Worm (Caenorhabditis elegans) whole organism, young adult: Measurements from ENCODE around the gene ZK381.62.

Experiments used
- B0336.3 ChIP-seq: fragments of 200-800 bp; sonication (Bioruptor generic); IDR thresholded peaks from 2 replicates; pipeline ENCODE4 v1.3.6; 2022; ENCODE audit warnings: missing genetic modification characterization, missing compliant biosample characterization
- C06A6.2 ChIP-seq: fragments of 200-800 bp; sonication (Bioruptor generic); conservative IDR thresholded peaks from 2 replicates; pipeline ENCODE4 v1.3.6; 2022; ENCODE audit warnings: missing genetic modification characterization, missing compliant biosample characterization
- F33H1.4 ChIP-seq: fragments of 200-800 bp; sonication (Bioruptor generic); IDR thresholded peaks from 2 replicates; pipeline ENCODE4 v1.3.6; 2022; ENCODE audit warnings: missing genetic modification reagents, missing genetic modification characterization, missing compliant biosample characterization
- F37B4.10 ChIP-seq: fragments of 200-800 bp; sonication (Bioruptor generic); IDR thresholded peaks from 2 replicates; pipeline ENCODE4 v1.3.6; 2022; ENCODE audit warnings: missing genetic modification characterization, missing compliant biosample characterization
- F49E8.2 ChIP-seq: sonication (generic microtip); optimal IDR thresholded peaks from 3 replicates; lab custom pipeline; 2017; ENCODE audit warnings: missing genetic modification characterization, mild to moderate bottlenecking, missing compliant biosample characterization, antibody characterized with exemption, moderate library complexity; ENCODE audit not compliant: insufficient read depth
- F55B11.4 ChIP-seq: sonication (generic microtip); optimal IDR thresholded peaks from 2 replicates; lab custom pipeline; 2016; ENCODE audit warnings: missing compliant biosample characterization, missing genetic modification characterization, borderline replicate concordance; ENCODE audit not compliant: insufficient read depth
- K11D2.4 ChIP-seq: fragments of 200-800 bp; sonication (Bioruptor generic); IDR thresholded peaks from 2 replicates; pipeline ENCODE4 v1.3.6; 2022; ENCODE audit warnings: missing genetic modification reagents, missing genetic modification characterization, missing compliant biosample characterization
- Y53G8AR.9 ChIP-seq: fragments of 200-800 bp; sonication (Bioruptor generic); conservative IDR thresholded peaks from 2 replicates; pipeline ENCODE4 v1.3.6; 2022; ENCODE audit warnings: missing genetic modification reagents, missing genetic modification characterization, missing compliant biosample characterization
- Y56A3A.18 ChIP-seq: fragments of 200-800 bp; sonication (Bioruptor generic); IDR thresholded peaks from 2 replicates; pipeline ENCODE4 v1.3.6; 2022; ENCODE audit warnings: missing genetic modification reagents, missing genetic modification characterization, missing compliant biosample characterization
- Y95B8A.8 ChIP-seq: fragments of 200-800 bp; sonication (Bioruptor generic); IDR thresholded peaks from 2 replicates; pipeline ENCODE4 v1.3.6; 2022; ENCODE audit warnings: missing genetic modification reagents, missing genetic modification characterization, missing compliant biosample characterization
- athp-1 ChIP-seq: sonication (generic microtip); optimal IDR thresholded peaks from 2 replicates; lab custom pipeline; 2017; ENCODE audit warnings: mild to moderate bottlenecking, missing genetic modification characterization, missing compliant biosample characterization
- attf-6 ChIP-seq: fragments of 200-800 bp; sonication (Bioruptor generic); IDR thresholded peaks from 2 replicates; pipeline ENCODE4 v1.3.6; 2022; ENCODE audit warnings: missing genetic modification reagents, missing genetic modification characterization, missing compliant biosample characterization
- cebp-2 ChIP-seq: fragments of 200-800 bp; sonication (Bioruptor generic); IDR thresholded peaks from 2 replicates; pipeline ENCODE4 v1.3.6; 2022; ENCODE audit warnings: missing genetic modification characterization, missing compliant biosample characterization
- ceh-100 ChIP-seq: fragments of 200-800 bp; sonication (Bioruptor generic); IDR thresholded peaks from 2 replicates; pipeline ENCODE4 v1.3.6; 2022; ENCODE audit warnings: missing genetic modification reagents, missing genetic modification characterization, missing compliant biosample characterization
- dpff-1 ChIP-seq: sonication (generic microtip); optimal IDR thresholded peaks from 2 replicates; lab custom pipeline; 2017; ENCODE audit warnings: mild to moderate bottlenecking, missing genetic modification characterization, missing compliant biosample characterization
- efl-1 ChIP-seq: fragments of 150-350 bp; optimal IDR thresholded peaks from 2 replicates; lab custom pipeline; 2014; ENCODE audit warnings: missing biosample characterization, missing genetic modification reagents, missing genetic modification characterization
- egrh-3 ChIP-seq: fragments of 200-800 bp; sonication (Bioruptor generic); IDR thresholded peaks from 2 replicates; pipeline ENCODE4 v1.3.6; 2022; ENCODE audit warnings: missing genetic modification reagents, missing genetic modification characterization, missing compliant biosample characterization
- ekl-4 ChIP-seq: fragments of 200-800 bp; sonication (Bioruptor generic); IDR thresholded peaks from 2 replicates; pipeline ENCODE4 v1.3.6; 2022; ENCODE audit warnings: missing genetic modification reagents, missing genetic modification characterization, missing compliant biosample characterization
- him-1 ChIP-seq: sonication (generic microtip); optimal IDR thresholded peaks from 2 replicates; lab custom pipeline; 2016; ENCODE audit warnings: missing genotype, missing genetic modification reagents, missing genetic modification characterization, missing compliant biosample characterization
- hmg-1.2 ChIP-seq: fragments of 200-800 bp; sonication (Bioruptor generic); IDR thresholded peaks from 2 replicates; pipeline ENCODE4 v1.3.6; 2022; ENCODE audit warnings: missing genetic modification reagents, missing genetic modification characterization, missing compliant biosample characterization
- hrde-1 ChIP-seq: sonication (generic microtip); optimal IDR thresholded peaks from 2 replicates; lab custom pipeline; 2016; ENCODE audit warnings: missing genetic modification characterization, mild to moderate bottlenecking, missing compliant biosample characterization, moderate library complexity, missing genotype, missing genetic modification reagents, borderline replicate concordance
- hsf-1 ChIP-seq: fragments of 200-800 bp; sonication (Bioruptor generic); IDR thresholded peaks from 2 replicates; pipeline ENCODE4 v1.3.6; 2022; ENCODE audit warnings: missing genetic modification reagents, missing genetic modification characterization, missing compliant biosample characterization
- let-607 ChIP-seq, 2 experiments: fragments of 200-800 bp in 1 of 2; sonication (Bioruptor generic) in 1 of 2; sonication (generic microtip) in 1 of 2; optimal IDR thresholded peaks; 2 replicates each; lab custom pipeline; 2016 to 2018; ENCODE audit warnings: mild to moderate bottlenecking in 2 of 2, missing compliant biosample characterization in 2 of 2, missing genetic modification characterization in 2 of 2, moderate library complexity in 2 of 2, missing genotype in 1 of 2
- lin-26 ChIP-seq: fragments of 200-800 bp; sonication (Bioruptor generic); IDR thresholded peaks from 2 replicates; pipeline ENCODE4 v1.3.6; 2022; ENCODE audit warnings: missing genetic modification reagents, missing genetic modification characterization, missing compliant biosample characterization
- lin-40 ChIP-seq: sonication (generic microtip); optimal IDR thresholded peaks from 2 replicates; lab custom pipeline; 2016; ENCODE audit warnings: missing genetic modification characterization, mild to moderate bottlenecking, missing compliant biosample characterization, missing genotype, missing genetic modification reagents
- lin-54 ChIP-seq: fragments of 200-800 bp; sonication (Bioruptor generic); optimal IDR thresholded peaks from 2 replicates; lab custom pipeline; 2018; ENCODE audit warnings: mild to moderate bottlenecking, missing genetic modification characterization, missing compliant biosample characterization
- lir-1 ChIP-seq: fragments of 200-800 bp; sonication (Bioruptor generic); conservative IDR thresholded peaks from 2 replicates; pipeline ENCODE4 v1.3.6; 2022; ENCODE audit warnings: missing genetic modification reagents, missing genetic modification characterization, missing compliant biosample characterization
- lsl-1 ChIP-seq: fragments of 200-800 bp; sonication (Bioruptor generic); optimal IDR thresholded peaks from 2 replicates; lab custom pipeline; 2018; ENCODE audit warnings: mild to moderate bottlenecking, missing genetic modification characterization, moderate library complexity, missing compliant biosample characterization
- lsy-27 ChIP-seq: sonication (generic microtip); optimal IDR thresholded peaks from 2 replicates; lab custom pipeline; 2017; ENCODE audit warnings: missing genetic modification characterization, mild to moderate bottlenecking, missing compliant biosample characterization, antibody characterized with exemption, missing genotype, borderline replicate concordance; ENCODE audit not compliant: insufficient read depth
- madf-3 ChIP-seq: fragments of 200-800 bp; sonication (Bioruptor generic); IDR thresholded peaks from 2 replicates; pipeline ENCODE4 v1.3.6; 2022; ENCODE audit warnings: missing genetic modification reagents, missing genetic modification characterization, missing compliant biosample characterization
- madf-6 ChIP-seq: fragments of 200-800 bp; sonication (Bioruptor generic); IDR thresholded peaks from 2 replicates; pipeline ENCODE4 v1.3.6; 2022; ENCODE audit warnings: missing genetic modification reagents, missing genetic modification characterization, missing compliant biosample characterization
- mcd-1 ChIP-seq: fragments of 200-800 bp; sonication (Bioruptor generic); IDR thresholded peaks from 2 replicates; pipeline ENCODE4 v1.3.6; 2022; ENCODE audit warnings: missing genetic modification reagents, missing genetic modification characterization, missing compliant biosample characterization
- mes-4 ChIP-seq: sonication (generic microtip); optimal IDR thresholded peaks from 2 replicates; lab custom pipeline; 2016; ENCODE audit warnings: missing genotype, missing genetic modification characterization, missing compliant biosample characterization
- nfya-1 ChIP-seq: sonication (generic microtip); optimal IDR thresholded peaks from 2 replicates; lab custom pipeline; 2017; ENCODE audit warnings: antibody characterized with exemption, missing compliant biosample characterization, missing genetic modification characterization, borderline replicate concordance; ENCODE audit not compliant: insufficient read depth
- nhr-120 ChIP-seq: fragments of 200-800 bp; sonication (Bioruptor generic); IDR thresholded peaks from 2 replicates; pipeline ENCODE4 v1.3.6; 2022; ENCODE audit warnings: missing genetic modification characterization, missing compliant biosample characterization
- pbrm-1 ChIP-seq: fragments of 200-800 bp; sonication (Bioruptor generic); IDR thresholded peaks from 2 replicates; pipeline ENCODE4 v1.3.6; 2022; ENCODE audit warnings: missing genetic modification reagents, missing genetic modification characterization, missing compliant biosample characterization
- rcor-1 ChIP-seq: fragments of 200-800 bp; sonication (Bioruptor generic); IDR thresholded peaks from 2 replicates; pipeline ENCODE4 v1.3.6; 2022; ENCODE audit warnings: missing genetic modification reagents, missing genetic modification characterization, missing compliant biosample characterization
- rec-8 ChIP-seq, 2 experiments: sonication (generic microtip); optimal IDR thresholded peaks; 2 replicates each; lab custom pipeline; 2016; ENCODE audit warnings: mild to moderate bottlenecking in 2 of 2, missing genetic modification characterization in 2 of 2, missing genetic modification reagents in 2 of 2, missing genotype in 2 of 2, missing biosample characterization in 1 of 2, missing compliant biosample characterization in 1 of 2, moderate library complexity in 1 of 2
- snpc-1.3 ChIP-seq: sonication (generic microtip); optimal IDR thresholded peaks from 2 replicates; lab custom pipeline; 2017; ENCODE audit warnings: missing genetic modification characterization, mild to moderate bottlenecking, missing compliant biosample characterization, antibody characterized with exemption, moderate library complexity, missing genotype, missing genetic modification reagents; ENCODE audit not compliant: insufficient read depth
- snpc-3.4 ChIP-seq: sonication (generic microtip); optimal IDR thresholded peaks from 2 replicates; lab custom pipeline; 2017; ENCODE audit warnings: missing genetic modification characterization, mild to moderate bottlenecking, missing compliant biosample characterization, antibody characterized with exemption, moderate library complexity, missing genotype, missing genetic modification reagents
- snpc-4 ChIP-seq, 5 experiments: fragments of 150-350 bp in 1 of 5; sonication (generic microtip) in 4 of 5; optimal IDR thresholded peaks; 2 replicates each; lab custom pipeline; 2014 to 2018; ENCODE audit warnings: missing genetic modification characterization in 5 of 5, missing biosample characterization in 3 of 5, antibody characterized with exemption in 2 of 5, mild to moderate bottlenecking in 2 of 5, missing compliant biosample characterization in 2 of 5, missing genotype in 2 of 5, moderate library complexity in 2 of 5, missing genetic modification reagents in 1 of 5
- somi-1 ChIP-seq: fragments of 200-800 bp; sonication (Bioruptor generic); optimal IDR thresholded peaks from 2 replicates; lab custom pipeline; 2018; ENCODE audit warnings: mild to moderate bottlenecking, missing genetic modification characterization, missing compliant biosample characterization
- tbp1 ChIP-seq: fragments of 200-800 bp; sonication (Bioruptor generic); optimal IDR thresholded peaks from 2 replicates; lab custom pipeline; 2018; ENCODE audit warnings: mild to moderate bottlenecking, missing genetic modification characterization, missing compliant biosample characterization
- ztf-18 ChIP-seq: sonication (generic microtip); optimal IDR thresholded peaks from 2 replicates; lab custom pipeline; 2016; ENCODE audit warnings: missing genotype, mild to moderate bottlenecking, missing genetic modification characterization, missing compliant biosample characterization

Gene ZK381.62

ce11 chrIV:6974162-6974938 lies 3.2 kb upstream of the ZK381.62 start:
- TF ChIP-seq Y53G8AR.9 (GFP tag; lab: Robert Waterston, UW) = peak; percentile 80
- peak; percentile 82 for TF ChIP-seq F49E8.2 (tag; lab: Kevin White, UChicago)
- peak; percentile 84 for TF ChIP-seq attf-6 (GFP tag; lab: Robert Waterston, UW)
- no peak for TF ChIP-seq lir-1 (GFP tag; lab: Robert Waterston, UW)
- TF ChIP-seq athp-1 = peak; percentile 62
- peak; percentile 76 for TF ChIP-seq madf-6
- TF ChIP-seq somi-1 (GFP tag; lab: Kevin White, UChicago) = no peak
- TF ChIP-seq hrde-1 (tag; lab: Kevin White, UChicago) = peak; percentile 64
- TF ChIP-seq lsy-27 (tag; lab: Kevin White, UChicago) = no peak
- TF ChIP-seq dpff-1 = no peak
- no peak for TF ChIP-seq let-607 (tag; optimal IDR thresholded peaks at IDR 0.05; lab: Kevin White, UChicago)
- no peak for TF ChIP-seq mes-4 (tag; lab: Kevin White, UChicago)
- peak; percentile 64; the same call in 1 of the 2 replicates for TF ChIP-seq lin-26 (GFP tag; lab: Robert Waterston, UW)
- 0 out of 2 replicates have a peak, but pooled peaks have one; percentile 5 for TF ChIP-seq nhr-120 (GFP tag; lab: Robert Waterston, UW)
- TF ChIP-seq nfya-1 (tag; lab: Kevin White, UChicago) = no peak
- peak; percentile 86; the same call in 1 of the 2 replicates for TF ChIP-seq Y56A3A.18 (GFP tag; lab: Robert Waterston, UW)
- TF ChIP-seq tbp1 (GFP tag; lab: Kevin White, UChicago) = no peak
- TF ChIP-seq ztf-18 = peak; percentile 15
- peak; percentile 36; the same call in 1 of the 2 replicates for TF ChIP-seq hmg-1.2 (GFP tag; lab: Robert Waterston, UW)
- peak; percentile 75 for TF ChIP-seq rcor-1 (GFP tag; lab: Robert Waterston, UW)
- TF ChIP-seq egrh-3 (GFP tag; lab: Robert Waterston, UW) = peak; percentile 71; the same call in 1 of the 2 replicates
- TF ChIP-seq snpc-1.3 (tag; lab: Kevin White, UChicago) = peak; percentile 53
- TF ChIP-seq F55B11.4 (tag; lab: Kevin White, UChicago) = no peak
- peak; percentile 60 for TF ChIP-seq pbrm-1 (GFP tag; lab: Robert Waterston, UW)
- peak; percentile 80 for TF ChIP-seq hsf-1
- 0 out of 2 replicates have a peak, but pooled peaks have one; percentile 35 for TF ChIP-seq Y95B8A.8 (GFP tag; lab: Robert Waterston, UW)
- TF ChIP-seq lin-54 (GFP tag; lab: Kevin White, UChicago) = peak; percentile 49
- TF ChIP-seq ekl-4 (GFP tag; lab: Robert Waterston, UW) = peak; percentile 84
- TF ChIP-seq mcd-1 (GFP tag; lab: Robert Waterston, UW) = no peak
- no peak for TF ChIP-seq lin-40 (tag; lab: Kevin White, UChicago)
- TF ChIP-seq madf-3 = peak; percentile 80
- TF ChIP-seq snpc-3.4 (tag; lab: Kevin White, UChicago) = peak; percentile 37
- TF ChIP-seq K11D2.4 (GFP tag; lab: Robert Waterston, UW) = no peak
- TF ChIP-seq snpc-4 (GFP tag; optimal IDR thresholded peaks at IDR 0.05; lab: Kevin White, UChicago) = peak; percentile 46
- peak in 2 of 4 experiments; percentile 75 to 76 for TF ChIP-seq snpc-4 (tag; optimal IDR thresholded peaks at IDR 0.05; lab: Kevin White, UChicago)
- peak; percentile 0 for TF ChIP-seq efl-1 (GFP tag; lab: Kevin White, UChicago)
- peak; percentile 42 for TF ChIP-seq lsl-1 (GFP tag; lab: Kevin White, UChicago)
- peak; percentile 58; the same call in 1 of the 2 replicates for TF ChIP-seq ceh-100 (GFP tag; lab: Robert Waterston, UW)
- no peak for TF ChIP-seq F37B4.10 (GFP tag; lab: Robert Waterston, UW)
- peak; percentile 51 for TF ChIP-seq B0336.3 (GFP tag; lab: Robert Waterston, UW)
- peak; percentile 38 for TF ChIP-seq him-1 (tag; lab: Kevin White, UChicago)
- peak; percentile 75; the same call in 1 of the 2 replicates for TF ChIP-seq cebp-2 (GFP tag; lab: Robert Waterston, UW)
- TF ChIP-seq F33H1.4 (GFP tag; lab: Robert Waterston, UW) = peak; percentile 44
- TF ChIP-seq rec-8 (tag; optimal IDR thresholded peaks at IDR 0.05; lab: Kevin White, UChicago) = no peak
- TF ChIP-seq C06A6.2 (GFP tag; lab: Robert Waterston, UW) = no peak
